Worm (Caenorhabditis elegans): Measurements from ENCODE around the gene kin-30.

DNA sequence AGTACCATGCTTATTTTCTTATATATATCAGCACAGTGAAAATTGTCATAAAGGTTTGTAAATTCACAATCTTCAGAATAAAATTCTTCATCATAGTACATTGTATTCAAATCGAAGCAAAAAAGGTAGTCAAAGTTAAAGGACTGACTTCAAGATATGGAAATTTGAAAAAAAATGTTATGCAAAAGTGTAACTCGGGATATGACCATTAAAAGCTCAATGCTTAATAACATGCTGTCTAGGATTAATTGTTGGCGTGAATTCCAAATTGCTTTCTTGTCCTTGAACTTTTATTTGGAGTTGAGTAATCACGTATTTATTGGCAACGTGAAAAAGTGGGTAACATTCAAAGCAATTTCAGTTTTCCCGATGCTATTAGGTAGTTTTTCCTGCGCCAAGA is 30.2 kb downstream of the kin-30 start, which contains the start of gene srw-16:
- TF ChIP-seq eyg-1 (tag; optimal IDR thresholded peaks at IDR 0.05) (no peak), ama-1 (optimal IDR thresholded peaks at IDR 0.05) (no peak), ceh-24 (tag; optimal IDR thresholded peaks at IDR 0.05) (no peak), ceh-45 (GFP tag; IDR thresholded peaks at IDR 0.05) (no peak), ceh-48 (tag; optimal IDR thresholded peaks at IDR 0.05) (no peak), fkh-10 (GFP tag; optimal IDR thresholded peaks at IDR 0.05) (no peak), ceh-2 (tag; optimal IDR thresholded peaks at IDR 0.05) (no peak), npax-4 (tag; optimal IDR thresholded peaks at IDR 0.05) (no peak)

Data from whole organism, late embryonic.